Fruit fly (Drosophila melanogaster) whole organism, embryonic: ENCODE data around the gene Edg78E.

Experiments used
- Abd-B ChIP-seq: fragments of 200-800 bp; sonication (Bioruptor generic); optimal IDR thresholded peaks from 2 replicates; lab custom pipeline; 2018; ENCODE audit warnings: missing biosample characterization, mild to moderate bottlenecking, missing genetic modification characterization, moderate library complexity
- CG10209 ChIP-seq: fragments of 200-800 bp; sonication (Bioruptor generic); optimal IDR thresholded peaks from 3 replicates; lab custom pipeline; 2017; ENCODE audit warnings: missing biosample characterization, mild to moderate bottlenecking, missing genetic modification characterization, missing genetic modification reagents
- CG10267 ChIP-seq: fragments of 200-800 bp; sonication (Bioruptor generic); optimal IDR thresholded peaks from 2 replicates; lab custom pipeline; 2018; ENCODE audit warnings: missing biosample characterization, mild to moderate bottlenecking, missing genetic modification characterization, moderate library complexity
- CG10321 ChIP-seq: fragments of 200-800 bp; sonication (Bioruptor generic); IDR thresholded peaks from 2 replicates; pipeline ENCODE4 v1.3.6; 2022; ENCODE audit warnings: missing biosample characterization, missing genetic modification characterization
- CG10366 ChIP-seq: fragments of 200-800 bp; sonication (Bioruptor generic); IDR thresholded peaks from 2 replicates; pipeline ENCODE4 v1.3.6; 2022; ENCODE audit warnings: missing biosample characterization, missing genetic modification characterization
- CG10565 ChIP-seq: fragments of 200-800 bp; sonication (Bioruptor generic); optimal IDR thresholded peaks from 3 replicates; lab custom pipeline; 2016; ENCODE audit warnings: missing biosample characterization, mild to moderate bottlenecking, missing genetic modification characterization
- CG13775 ChIP-seq: fragments of 200-800 bp; sonication (Bioruptor generic); optimal IDR thresholded peaks from 3 replicates; lab custom pipeline; 2017; ENCODE audit warnings: missing biosample characterization, mild to moderate bottlenecking, missing genetic modification characterization
- CG14441 ChIP-seq: fragments of 200-800 bp; sonication (Bioruptor generic); IDR thresholded peaks from 2 replicates; pipeline ENCODE4 v1.3.6; 2022; ENCODE audit warnings: missing biosample characterization, missing genetic modification characterization
- CG14710 ChIP-seq: fragments of 200-800 bp; sonication (Bioruptor generic); optimal IDR thresholded peaks from 3 replicates; lab custom pipeline; 2019; ENCODE audit warnings: missing biosample characterization, mild to moderate bottlenecking, missing genetic modification characterization, moderate library complexity
- CG17912 ChIP-seq: fragments of 200-800 bp; sonication (Bioruptor generic); optimal IDR thresholded peaks from 2 replicates; lab custom pipeline; 2018; ENCODE audit warnings: missing biosample characterization, mild to moderate bottlenecking, missing genetic modification characterization
- CG18011 ChIP-seq: fragments of 200-800 bp; sonication (Bioruptor generic); optimal IDR thresholded peaks from 2 replicates; lab custom pipeline; 2017; ENCODE audit warnings: missing biosample characterization, missing genetic modification characterization, mild to moderate bottlenecking, moderate library complexity, missing genotype
- CG2116 ChIP-seq: fragments of 200-800 bp; sonication (Bioruptor generic); optimal IDR thresholded peaks from 3 replicates; lab custom pipeline; 2018; ENCODE audit warnings: missing biosample characterization, mild to moderate bottlenecking, missing genetic modification characterization
- CG2120 ChIP-seq: fragments of 200-800 bp; sonication (Bioruptor generic); optimal IDR thresholded peaks from 3 replicates; lab custom pipeline; 2016; ENCODE audit warnings: missing biosample characterization, missing genetic modification characterization
- CG33213 ChIP-seq: fragments of 200-800 bp; sonication (Bioruptor generic); optimal IDR thresholded peaks from 3 replicates; lab custom pipeline; 2016; ENCODE audit warnings: missing biosample characterization, missing genetic modification characterization
- CG4282 ChIP-seq: fragments of 200-800 bp; sonication (Bioruptor generic); optimal IDR thresholded peaks from 2 replicates; lab custom pipeline; 2016; ENCODE audit warnings: missing biosample characterization, missing genetic modification characterization
- CG4360 ChIP-seq: fragments of 200-800 bp; sonication (Bioruptor generic); IDR thresholded peaks from 2 replicates; pipeline ENCODE4 v1.3.6; 2022; ENCODE audit warnings: missing biosample characterization, missing genetic modification characterization
- CG6689 ChIP-seq: fragments of 200-800 bp; sonication (Bioruptor generic); IDR thresholded peaks from 2 replicates; pipeline ENCODE4 v1.3.6; 2022; ENCODE audit warnings: missing biosample characterization, missing genetic modification characterization
- CG7786 ChIP-seq: fragments of 200-800 bp; sonication (Bioruptor generic); optimal IDR thresholded peaks from 2 replicates; lab custom pipeline; 2016; ENCODE audit warnings: missing biosample characterization, missing genetic modification characterization
- CG8388 ChIP-seq: fragments of 200-800 bp; sonication (Bioruptor generic); optimal IDR thresholded peaks from 2 replicates; lab custom pipeline; 2019; ENCODE audit warnings: missing biosample characterization, mild to moderate bottlenecking, missing genetic modification characterization, moderate library complexity
- CHES-1-like ChIP-seq: fragments of 200-800 bp; sonication (Bioruptor generic); optimal IDR thresholded peaks from 2 replicates; lab custom pipeline; 2016; ENCODE audit warnings: missing biosample characterization, missing genetic modification characterization
- Camta ChIP-seq: fragments of 200-800 bp; sonication (Bioruptor generic); optimal IDR thresholded peaks from 2 replicates; lab custom pipeline; 2016; ENCODE audit warnings: missing biosample characterization, missing genetic modification characterization
- Chrac-16 ChIP-seq: fragments of 200-800 bp; sonication (Bioruptor generic); optimal IDR thresholded peaks from 3 replicates; lab custom pipeline; 2016; ENCODE audit warnings: missing biosample characterization, missing genetic modification characterization
- D19A ChIP-seq: fragments of 200-800 bp; optimal IDR thresholded peaks from 3 replicates; lab custom pipeline; 2019; ENCODE audit warnings: missing biosample characterization, mild to moderate bottlenecking, missing genetic modification characterization, moderate library complexity
- Dad ChIP-seq: fragments of 200-800 bp; sonication (Bioruptor generic); optimal IDR thresholded peaks from 3 replicates; lab custom pipeline; 2016; ENCODE audit warnings: missing biosample characterization, missing genetic modification characterization
- Dbx ChIP-seq: fragments of 200-800 bp; sonication (Bioruptor generic); IDR thresholded peaks from 3 replicates; pipeline ENCODE4 v1.3.6; 2022; ENCODE audit warnings: missing biosample characterization, missing genetic modification characterization
- Dek ChIP-seq: fragments of 200-800 bp; sonication (Bioruptor generic); optimal IDR thresholded peaks from 3 replicates; lab custom pipeline; 2019; ENCODE audit warnings: missing biosample characterization, mild to moderate bottlenecking, missing genetic modification characterization, moderate library complexity
- E2f2 ChIP-seq: fragments of 200-800 bp; sonication (Bioruptor generic); IDR thresholded peaks from 2 replicates; pipeline ENCODE4 v1.3.6; 2022; ENCODE audit warnings: missing biosample characterization, missing genetic modification characterization
- Ets65A ChIP-seq: fragments of 200-800 bp; sonication (Bioruptor generic); peaks from one replicate; lab custom pipeline; 2016; ENCODE audit warnings: missing biosample characterization, missing genetic modification characterization
- Gsc ChIP-seq: fragments of 200-800 bp; sonication (Bioruptor generic); IDR thresholded peaks from 2 replicates; pipeline ENCODE4 v1.3.6; 2022; ENCODE audit warnings: missing biosample characterization, missing genetic modification characterization
- Gug ChIP-seq: fragments of 200-800 bp; sonication (Bioruptor generic); IDR thresholded peaks from 4 replicates; pipeline ENCODE4 v1.3.6; 2022; ENCODE audit warnings: missing biosample characterization, missing genetic modification characterization
- Hr78 ChIP-seq, 2 experiments: fragments of 200-800 bp in 1 of 2; fragments of >200 bp in 1 of 2; sonication (Bioruptor generic) in 1 of 2; optimal IDR thresholded peaks; 2 replicates each; lab custom pipeline; 2017 to 2019; ENCODE audit warnings: missing biosample characterization in 2 of 2, missing genetic modification characterization in 2 of 2, mild to moderate bottlenecking in 1 of 2, moderate library complexity in 1 of 2
- MTF-1 ChIP-seq: fragments of 200-800 bp; sonication (Bioruptor generic); optimal IDR thresholded peaks from 2 replicates; lab custom pipeline; 2018; ENCODE audit warnings: missing biosample characterization, mild to moderate bottlenecking, missing genetic modification characterization, borderline replicate concordance
- Nf-YB ChIP-seq: fragments of 200-800 bp; sonication (Bioruptor generic); optimal IDR thresholded peaks from 3 replicates; lab custom pipeline; 2019; ENCODE audit warnings: missing biosample characterization, mild to moderate bottlenecking, missing genetic modification characterization, moderate library complexity
- abd-A ChIP-seq: fragments of 200-800 bp; sonication (Bioruptor generic); optimal IDR thresholded peaks from 3 replicates; lab custom pipeline; 2019; ENCODE audit warnings: missing biosample characterization, mild to moderate bottlenecking, missing genetic modification characterization, moderate library complexity
- az2 ChIP-seq: fragments of 200-800 bp; sonication (Bioruptor generic); optimal IDR thresholded peaks from 3 replicates; lab custom pipeline; 2016; ENCODE audit warnings: missing biosample characterization, missing genetic modification characterization
- bab2 ChIP-seq: fragments of 200-800 bp; sonication (Bioruptor generic); optimal IDR thresholded peaks from 2 replicates; lab custom pipeline; 2016; ENCODE audit warnings: missing biosample characterization, missing genetic modification characterization
- crol ChIP-seq: fragments of 200-800 bp; sonication (Bioruptor generic); IDR thresholded peaks from 2 replicates; pipeline ENCODE4 v1.3.6; 2022; ENCODE audit warnings: missing biosample characterization, missing genetic modification characterization
- da ChIP-seq: fragments of 200-800 bp; sonication (Bioruptor generic); optimal IDR thresholded peaks from 2 replicates; lab custom pipeline; 2016; ENCODE audit warnings: missing biosample characterization, missing genetic modification characterization
- dm ChIP-seq: fragments of 200-800 bp; sonication (Bioruptor generic); optimal IDR thresholded peaks from 3 replicates; lab custom pipeline; 2016; ENCODE audit warnings: missing biosample characterization, missing genetic modification characterization
- fd64A ChIP-seq: fragments of 200-800 bp; sonication (Bioruptor generic); optimal IDR thresholded peaks from 3 replicates; lab custom pipeline; 2018; ENCODE audit warnings: missing biosample characterization, mild to moderate bottlenecking, missing genetic modification characterization
- fru ChIP-seq: fragments of >200 bp; optimal IDR thresholded peaks from 2 replicates; lab custom pipeline; 2017
- gsb ChIP-seq: fragments of 200-800 bp; sonication (Bioruptor generic); IDR thresholded peaks from 2 replicates; pipeline ENCODE4 v1.3.6; 2022; ENCODE audit warnings: missing biosample characterization, missing genetic modification characterization
- klu ChIP-seq: fragments of 200-800 bp; sonication (Bioruptor generic); IDR thresholded peaks from 2 replicates; pipeline ENCODE4 v1.3.6; 2022; ENCODE audit warnings: missing biosample characterization, missing genetic modification characterization
- lov ChIP-seq, 2 experiments: fragments of 200-800 bp in 1 of 2; fragments of >200 bp in 1 of 2; sonication (Bioruptor generic) in 1 of 2; IDR thresholded peaks in 1 of 2; optimal IDR thresholded peaks in 1 of 2; 2 replicates in 1 of 2; 3 replicates in 1 of 2; pipeline versions ENCODE4 v1.3.6 to Lab custom; 2017 to 2022; ENCODE audit warnings: missing biosample characterization in 1 of 2, missing genetic modification characterization in 1 of 2
- p53 ChIP-seq: fragments of 200-800 bp; sonication (Bioruptor generic); optimal IDR thresholded peaks from 2 replicates; lab custom pipeline; 2016; ENCODE audit warnings: missing biosample characterization, missing genetic modification characterization
- peb ChIP-seq: fragments of 200-800 bp; sonication (Bioruptor generic); IDR thresholded peaks from 2 replicates; pipeline ENCODE4 v1.3.6; 2022; ENCODE audit warnings: missing biosample characterization, missing genetic modification characterization
- salm ChIP-seq: fragments of 200-800 bp; sonication (Bioruptor generic); optimal IDR thresholded peaks from 2 replicates; lab custom pipeline; 2018; ENCODE audit warnings: missing biosample characterization, mild to moderate bottlenecking, missing genetic modification characterization
- stc ChIP-seq: fragments of 200-800 bp; sonication (Bioruptor generic); IDR thresholded peaks from 2 replicates; pipeline ENCODE4 v1.3.6; 2022; ENCODE audit warnings: missing biosample characterization, missing genetic modification characterization
- tgo ChIP-seq: fragments of 200-800 bp; sonication (Bioruptor generic); IDR thresholded peaks from 3 replicates; pipeline ENCODE4 v1.3.6; 2022; ENCODE audit warnings: missing biosample characterization, missing genetic modification characterization
- vvl ChIP-seq: fragments of 200-800 bp; sonication (Bioruptor generic); IDR thresholded peaks from 2 replicates; pipeline ENCODE4 v1.3.6; 2022; ENCODE audit warnings: missing biosample characterization, missing genetic modification characterization

The Edg78E gene

DNA sequence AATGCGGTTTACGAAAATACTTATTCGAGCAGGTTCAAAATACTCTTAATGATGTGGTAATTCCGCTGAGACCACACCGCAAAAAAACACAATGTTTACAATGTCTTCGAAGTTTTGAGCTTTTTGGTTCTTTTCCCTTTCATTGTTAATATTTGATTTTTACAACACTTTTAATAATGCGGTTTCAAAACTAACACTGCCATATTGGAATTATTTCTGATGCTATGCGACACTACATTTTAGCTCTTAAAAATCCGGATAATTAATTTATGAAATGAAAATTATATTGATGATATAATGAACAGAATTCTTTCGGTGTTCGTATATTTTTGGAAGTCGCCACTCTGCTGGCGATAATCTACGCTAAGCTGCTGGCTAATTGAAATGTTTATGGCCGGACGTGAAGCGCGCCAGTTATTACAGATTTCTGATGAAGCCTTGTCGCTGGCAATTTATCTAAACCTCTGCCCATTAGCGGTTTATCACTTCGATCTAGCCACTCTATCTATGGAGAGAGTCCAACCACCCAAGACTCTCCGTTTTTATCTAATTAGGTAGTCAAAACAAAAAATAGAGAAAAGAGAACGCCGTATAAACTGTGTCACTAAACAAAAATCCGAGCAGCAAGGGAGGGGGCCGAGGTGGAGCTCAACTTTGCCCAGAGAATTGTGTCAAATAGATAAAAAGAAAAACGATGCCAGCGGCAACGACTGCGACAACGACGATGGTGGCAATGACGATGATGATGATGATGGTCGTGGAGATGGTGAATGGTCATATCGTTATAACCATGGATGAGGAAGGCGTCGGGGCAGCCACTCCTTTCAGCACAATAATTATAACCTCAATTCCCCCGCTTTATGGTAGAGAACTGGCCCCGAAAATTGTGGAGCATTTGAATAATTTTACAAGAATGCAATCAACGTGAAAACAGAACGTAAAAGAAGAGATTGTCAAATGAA is 41.3 kb downstream of the Edg78E start (continued):
- TF ChIP-seq Dek (tag; lab: Kevin White, UChicago) (no peak), dm (GFP tag; lab: Kevin White, UChicago) (no peak), fru (lab: Kevin White, UChicago) (no peak), Chrac-16 (GFP tag; lab: Kevin White, UChicago) (no peak), bab2 (GFP tag; lab: Kevin White, UChicago) (no peak), peb (GFP tag; lab: Robert Waterston, UW) (no peak), stc (GFP tag; lab: Robert Waterston, UW) (no peak), Dbx (GFP tag; lab: Robert Waterston, UW) (no peak), CG4282 (GFP tag; lab: Kevin White, UChicago) (no peak), Camta (GFP tag; lab: Kevin White, UChicago) (no peak), CG4360 (GFP tag; lab: Robert Waterston, UW) (no peak), az2 (no peak), CG14710 (tag; lab: Kevin White, UChicago) (no peak), CG10209 (GFP tag; lab: Kevin White, UChicago) (no peak), Ets65A (no peak), tgo (GFP tag; lab: Robert Waterston, UW) (no peak), gsb (GFP tag; lab: Robert Waterston, UW) (no peak), salm (tag; lab: Kevin White, UChicago) (no peak), CG33213 (GFP tag; lab: Kevin White, UChicago) (no peak), E2f2 (GFP tag; lab: Robert Waterston, UW) (no peak), vvl (GFP tag; lab: Robert Waterston, UW) (no peak), CG14441 (GFP tag; lab: Robert Waterston, UW) (no peak), CG7786 (no peak), MTF-1 (GFP tag; lab: Kevin White, UChicago) (no peak), CG10565 (no peak), CG2116 (no peak), p53 (no peak), klu (GFP tag; lab: Robert Waterston, UW) (no peak), CG10321 (no peak), CG6689 (no peak), Nf-YB (GFP tag; lab: Kevin White, UChicago) (no peak), CG13775 (GFP tag; lab: Kevin White, UChicago) (no peak), da (GFP tag; lab: Kevin White, UChicago) (no peak), Abd-B (GFP tag; lab: Kevin White, UChicago) (no peak), Hr78 (GFP tag; optimal IDR thresholded peaks at IDR 0.05; lab: Kevin White, UChicago) (peak in 1 of 2 experiments; percentile 69), abd-A (peak; percentile 81), CHES-1-like (no peak), CG18011 (GFP tag; lab: Kevin White, UChicago) (no peak), Gug (GFP tag; lab: Robert Waterston, UW) (no peak), Dad (GFP tag; lab: Kevin White, UChicago) (no peak), CG17912 (GFP tag; lab: Kevin White, UChicago) (no peak), D19A (tag; lab: Kevin White, UChicago) (no peak), Gsc (GFP tag; lab: Robert Waterston, UW) (no peak), crol (GFP tag; lab: Robert Waterston, UW) (peak; percentile 58), CG10366 (GFP tag; lab: Robert Waterston, UW) (no peak), lov (optimal IDR thresholded peaks at IDR 0.05; lab: Kevin White, UChicago) (no peak), lov (GFP tag; IDR thresholded peaks at IDR 0.05; lab: Robert Waterston, UW) (no peak), CG10267 (tag; lab: Kevin White, UChicago) (no peak), CG2120 (GFP tag; lab: Kevin White, UChicago) (peak; percentile 17), fd64A (GFP tag; lab: Kevin White, UChicago) (no peak), CG8388 (no peak)
